Worm (Caenorhabditis elegans) whole organism, midembryonic: Measurements from ENCODE around the gene Y59H11AM.4.

Source experiments
- T22C8.4 ChIP-seq: fragments of 200-800 bp; sonication (Bioruptor generic); IDR thresholded peaks from 2 replicates; pipeline ENCODE4 v1.3.6; 2022; ENCODE audit warnings: missing genetic modification characterization, missing compliant biosample characterization
- cog-1 ChIP-seq: sonication (generic microtip); optimal IDR thresholded peaks from 2 replicates; lab custom pipeline; 2016; ENCODE audit warnings: missing genetic modification characterization, missing compliant biosample characterization
- flt-1 ChIP-seq: fragments of 200-800 bp; sonication (Bioruptor generic); IDR thresholded peaks from 2 replicates; pipeline ENCODE4 v1.3.6; 2022; ENCODE audit warnings: missing genetic modification characterization, missing compliant biosample characterization
- klf-2 ChIP-seq: fragments of 200-800 bp; sonication (Bioruptor generic); conservative IDR thresholded peaks from 2 replicates; pipeline ENCODE4 v1.3.6; 2022; ENCODE audit warnings: missing genetic modification reagents, missing genetic modification characterization, missing compliant biosample characterization
- med-1 ChIP-seq: sonication (generic microtip); optimal IDR thresholded peaks from 2 replicates; lab custom pipeline; 2017; ENCODE audit warnings: missing genetic modification characterization, mild to moderate bottlenecking, missing compliant biosample characterization, antibody characterized with exemption, missing genetic modification reagents; ENCODE audit not compliant: insufficient read depth
- ref-1 ChIP-seq: fragments of 200-800 bp; sonication (Bioruptor generic); conservative IDR thresholded peaks from 2 replicates; pipeline ENCODE4 v1.3.6; 2022; ENCODE audit warnings: missing genetic modification reagents, missing genetic modification characterization, missing compliant biosample characterization
- tab-1 ChIP-seq: fragments of 200-800 bp; sonication (Bioruptor generic); IDR thresholded peaks from 2 replicates; pipeline ENCODE4 v1.3.6; 2022; ENCODE audit warnings: missing genetic modification characterization, missing compliant biosample characterization
- ztf-23 ChIP-seq: fragments of 200-800 bp; sonication (Bioruptor generic); IDR thresholded peaks from 2 replicates; pipeline ENCODE4 v1.3.6; 2022; ENCODE audit warnings: missing genetic modification reagents, missing genetic modification characterization, missing compliant biosample characterization
- ztf-29 ChIP-seq: fragments of 200-800 bp; sonication (Bioruptor generic); IDR thresholded peaks from 2 replicates; pipeline ENCODE4 v1.3.6; 2022; ENCODE audit warnings: missing genetic modification reagents, missing genetic modification characterization, missing compliant biosample characterization

The Y59H11AM.4 gene

ce11 chrIV:8605217-8605616 lies 35.1 kb upstream of the Y59H11AM.4 start:
- TF ChIP-seq ztf-29 (GFP tag; lab: Robert Waterston, UW), result no peak
- no peak for TF ChIP-seq cog-1 (tag; lab: Kevin White, UChicago)
- no peak for TF ChIP-seq tab-1 (GFP tag; lab: Robert Waterston, UW)
- TF ChIP-seq T22C8.4 (GFP tag; lab: Robert Waterston, UW), result no peak
- TF ChIP-seq ztf-23 (GFP tag; lab: Robert Waterston, UW), result no peak
- TF ChIP-seq klf-2 (GFP tag; lab: Robert Waterston, UW), result no peak
- TF ChIP-seq flt-1, result no peak
- TF ChIP-seq med-1 (GFP tag; lab: Kevin White, UChicago), result no peak
- no peak for TF ChIP-seq ref-1

- TF ChIP-seq cog-1 (tag; lab: Kevin White, UChicago) (no peak), klf-2 (GFP tag; lab: Robert Waterston, UW) (no peak), ztf-29 (GFP tag; lab: Robert Waterston, UW) (no peak), T22C8.4 (GFP tag; lab: Robert Waterston, UW) (no peak), tab-1 (GFP tag; lab: Robert Waterston, UW) (no peak), med-1 (GFP tag; lab: Kevin White, UChicago) (no peak)
These were observed 32.7 kb upstream of the Y59H11AM.4 start, which contains the start of gene Y59H11AR.10 for ce11 chrIV:8602877-8603276. Y59H11AR.10 (plus strand) TSS chrIV:8603177.

ce11 chrIV:8600712-8601330 lies 30.7 kb upstream of the Y59H11AM.4 start, which contains the start of gene Y59H11AR.4:
Y59H11AR.4 (minus strand) TSS chrIV:8600762.
- TF ChIP-seq med-1 (GFP tag; lab: Kevin White, UChicago), result no peak
- no peak for TF ChIP-seq ref-1
- TF ChIP-seq ztf-29 (GFP tag; lab: Robert Waterston, UW), result no peak
- TF ChIP-seq T22C8.4 (GFP tag; lab: Robert Waterston, UW), result no peak
- no peak for TF ChIP-seq ztf-23 (GFP tag; lab: Robert Waterston, UW)
- TF ChIP-seq cog-1 (tag; lab: Kevin White, UChicago), result no peak
- TF ChIP-seq klf-2 (GFP tag; lab: Robert Waterston, UW), result no peak

ce11 chrIV:8597504-8597903 lies 27.4 kb upstream of the Y59H11AM.4 start:
- TF ChIP-seq klf-2 (GFP tag; lab: Robert Waterston, UW), result no peak
- TF ChIP-seq ztf-23 (GFP tag; lab: Robert Waterston, UW), result no peak
- TF ChIP-seq flt-1, result no peak
- TF ChIP-seq cog-1 (tag; lab: Kevin White, UChicago), result no peak

ce11 chrIV:8595767-8596166 lies 25.6 kb upstream of the Y59H11AM.4 start, which contains the start of gene clec-181:
clec-181 (plus strand) TSS chrIV:8596067.
- TF ChIP-seq cog-1 (tag; lab: Kevin White, UChicago) (no peak), klf-2 (GFP tag; lab: Robert Waterston, UW) (no peak), T22C8.4 (GFP tag; lab: Robert Waterston, UW) (no peak), flt-1 (no peak), med-1 (GFP tag; lab: Kevin White, UChicago) (no peak), ztf-23 (GFP tag; lab: Robert Waterston, UW) (no peak), tab-1 (GFP tag; lab: Robert Waterston, UW) (no peak), ref-1 (no peak)

- no peak for TF ChIP-seq med-1 (GFP tag; lab: Kevin White, UChicago)
- no peak for TF ChIP-seq ztf-29 (GFP tag; lab: Robert Waterston, UW)
- TF ChIP-seq T22C8.4 (GFP tag; lab: Robert Waterston, UW), result no peak
- no peak for TF ChIP-seq flt-1
- TF ChIP-seq tab-1 (GFP tag; lab: Robert Waterston, UW), result no peak
- TF ChIP-seq ztf-23 (GFP tag; lab: Robert Waterston, UW), result no peak
- TF ChIP-seq cog-1 (tag; lab: Kevin White, UChicago), result no peak
- no peak for TF ChIP-seq klf-2 (GFP tag; lab: Robert Waterston, UW)
- no peak for TF ChIP-seq ref-1
These were observed 25.2 kb upstream of the Y59H11AM.4 start, which contains the start of gene Y59H11AR.3 for ce11 chrIV:8595317-8595716. Y59H11AR.3 (minus strand) TSS chrIV:8595417.

- TF ChIP-seq ztf-23 (GFP tag; lab: Robert Waterston, UW) (no peak), flt-1 (no peak)
These were observed 17.5 kb upstream of the Y59H11AM.4 start for ce11 chrIV:8587605-8588004.

ce11 chrIV:8587057-8587456 lies 16.9 kb upstream of the Y59H11AM.4 start:
- TF ChIP-seq T22C8.4 (GFP tag; lab: Robert Waterston, UW) (no peak), ztf-23 (GFP tag; lab: Robert Waterston, UW) (no peak), flt-1 (no peak), klf-2 (GFP tag; lab: Robert Waterston, UW) (no peak), tab-1 (GFP tag; lab: Robert Waterston, UW) (no peak), ztf-29 (GFP tag; lab: Robert Waterston, UW) (no peak), cog-1 (tag; lab: Kevin White, UChicago) (no peak), med-1 (GFP tag; lab: Kevin White, UChicago) (no peak), ref-1 (no peak)

- no peak for TF ChIP-seq T22C8.4 (GFP tag; lab: Robert Waterston, UW)
- no peak for TF ChIP-seq ztf-23 (GFP tag; lab: Robert Waterston, UW)
- no peak for TF ChIP-seq ref-1
- no peak for TF ChIP-seq med-1 (GFP tag; lab: Kevin White, UChicago)
These were observed 15.2 kb upstream of the Y59H11AM.4 start, which contains the start of gene catp-7 for ce11 chrIV:8585076-8586033. catp-7 (plus strand) TSS chrIV:8585983.
